Fruit fly (Drosophila melanogaster) whole organism, wandering third instar larva: ENCODE measurements around the gene Ir68a.

Source experiments
- Dif ChIP-seq: fragments of 200-275, 200-300 bp; sonication (Bioruptor generic); optimal IDR thresholded peaks from 2 replicates; lab custom pipeline; 2018; ENCODE audit warnings: missing biosample characterization, missing genetic modification characterization; ENCODE audit not compliant: partially characterized antibody
- HLH106 ChIP-seq: fragments of 200-800 bp; optimal IDR thresholded peaks from 3 replicates; lab custom pipeline; 2019; ENCODE audit warnings: missing biosample characterization, mild to moderate bottlenecking, missing genetic modification characterization, moderate library complexity
- h ChIP-seq: fragments of 200-800 bp; sonication (Bioruptor generic); optimal IDR thresholded peaks from 3 replicates; lab custom pipeline; 2016; ENCODE audit warnings: missing biosample characterization, mild to moderate bottlenecking, missing genetic modification characterization
- pan ChIP-seq: fragments of >200 bp; optimal IDR thresholded peaks from 2 replicates; lab custom pipeline; 2017
- sage ChIP-seq: fragments of 200-800 bp; sonication (Bioruptor generic); optimal IDR thresholded peaks from 2 replicates; lab custom pipeline; 2016; ENCODE audit warnings: missing biosample characterization, mild to moderate bottlenecking, missing genetic modification characterization
- sv ChIP-seq: fragments of 200-800 bp; sonication (Bioruptor generic); optimal IDR thresholded peaks from 3 replicates; lab custom pipeline; 2016; ENCODE audit warnings: missing biosample characterization, missing genetic modification characterization

dm6 chr3L:11247370-11248255 lies 11.6 kb upstream of the Ir68a start:
- TF ChIP-seq Dif (GFP tag; lab: Kevin White, UChicago): peak; percentile 72
- peak; percentile 68 for TF ChIP-seq h (GFP tag; lab: Kevin White, UChicago)
- TF ChIP-seq HLH106: peak; percentile 21
- no peak for TF ChIP-seq sv (GFP tag; lab: Kevin White, UChicago)
- peak; percentile 47 for TF ChIP-seq sage (GFP tag; lab: Kevin White, UChicago)
- no peak for TF ChIP-seq pan (lab: Kevin White, UChicago)
